Worm (Caenorhabditis elegans) whole organism, L3 larva: ENCODE data around the gene famp-1.

Experiments used
- egl-5 ChIP-seq: fragments of 150-350 bp; optimal IDR thresholded peaks from 2 replicates; lab custom pipeline; 2017; ENCODE audit warnings: missing biosample characterization, missing genetic modification reagents, missing genetic modification characterization, inconsistent platforms
- nhr-12 ChIP-seq: fragments of 150-350 bp; optimal IDR thresholded peaks from 2 replicates; lab custom pipeline; 2014; ENCODE audit warnings: missing biosample characterization, missing genetic modification characterization

ce11 chrIV:2300186-2300585 lies 36.7 kb upstream of the famp-1 start, which contains the start of gene lin-1:
- TF ChIP-seq nhr-12 (tag; lab: Kevin White, UChicago): no peak
- no peak for TF ChIP-seq egl-5 (tag; lab: Kevin White, UChicago)
